Fruit fly (Drosophila melanogaster) S2 (cell line): ENCODE measurements around the gene t-cup.

Experiments
- CG8478 ChIP-seq: fragments of >200 bp; optimal IDR thresholded peaks from 2 replicates; lab custom pipeline; 2018
- CTCF ChIP-seq, 2 experiments: fragments of >200 bp; optimal IDR thresholded peaks; 2 replicates each; lab custom pipeline; 2018

Gene t-cup

DNA sequence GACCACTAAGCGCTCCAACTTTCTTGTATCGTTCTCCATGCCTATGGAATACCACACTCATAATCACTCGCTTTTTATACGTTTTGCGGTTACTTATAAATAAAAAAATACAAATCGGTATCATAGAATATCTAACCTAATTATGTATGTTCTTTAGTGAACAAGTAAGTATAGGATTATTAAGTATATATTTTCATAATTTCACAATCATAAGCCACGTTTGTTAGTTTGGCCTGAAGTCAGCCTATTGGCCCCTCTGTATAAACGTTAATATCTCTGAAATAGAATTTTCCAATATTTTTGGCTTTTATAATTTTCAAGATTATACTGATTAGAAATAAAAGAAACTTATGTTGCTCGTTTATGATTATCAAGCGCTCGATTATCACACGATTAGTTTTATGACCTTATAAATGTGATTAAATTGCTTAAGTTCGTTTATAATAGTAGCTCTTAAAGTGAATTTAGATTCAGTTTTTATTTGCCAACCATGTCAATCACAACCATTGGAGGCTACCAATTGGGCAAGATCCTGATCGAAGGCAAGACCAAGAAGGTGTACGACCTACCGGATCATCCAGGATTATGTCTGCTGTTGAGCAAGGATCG is 43.8 kb downstream of the t-cup start, which contains the start of gene CG5418:
TSS of gene CG5418 (minus strand) at position 51 of the 609 bp plus-strand sequence.
- no peak for TF ChIP-seq CTCF (optimal IDR thresholded peaks at IDR 0.05; lab: Kevin White, UChicago)
- no peak for TF ChIP-seq CG8478 (lab: Kevin White, UChicago)

DNA sequence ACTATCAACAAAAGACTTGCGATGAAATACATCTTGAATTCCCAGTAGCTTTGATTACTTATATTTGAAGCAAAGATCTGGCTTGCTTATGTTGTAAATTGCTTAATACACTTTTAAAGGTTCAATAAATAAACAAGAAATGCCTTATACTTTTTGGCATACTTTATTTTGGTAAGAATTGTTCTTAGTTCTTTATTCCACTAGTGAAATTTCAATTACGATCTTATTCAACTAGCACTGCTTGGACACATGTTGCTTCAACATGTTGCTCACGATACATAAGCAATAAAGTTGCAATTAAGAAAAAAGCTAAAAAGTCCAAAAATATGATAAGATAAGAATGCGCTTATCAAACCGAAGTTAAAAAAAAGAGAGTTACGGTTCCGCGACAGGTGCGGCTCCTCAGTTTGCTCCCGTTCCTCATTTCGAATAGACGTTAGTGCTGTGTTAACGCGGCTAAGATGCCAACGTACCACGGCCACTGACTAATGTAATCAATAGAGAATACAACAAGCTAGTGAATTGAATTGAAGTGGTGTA is 49.0 kb downstream of the t-cup start, which contains the start of the genes CG5421 and Oatp33Eb:
TSS of gene CG5421 (minus strand) at position 51 of the 540 bp plus-strand sequence.
TSS of gene Oatp33Eb (plus strand) at position 403 of the 540 bp plus-strand sequence.
- no peak for TF ChIP-seq CG8478 (lab: Kevin White, UChicago)
- no peak for TF ChIP-seq CTCF (optimal IDR thresholded peaks at IDR 0.05; lab: Kevin White, UChicago)
